Fruit fly (Drosophila melanogaster) whole organism, embryonic: ENCODE measurements around the gene CG4968.

Source experiments
- CG17361 ChIP-seq: fragments of 200-800 bp; sonication (Bioruptor generic); IDR thresholded peaks from 3 replicates; pipeline ENCODE4 v1.3.6; 2022; ENCODE audit warnings: missing biosample characterization, missing genetic modification characterization
- CG5245 ChIP-seq: fragments of 200-800 bp; sonication (Bioruptor generic); optimal IDR thresholded peaks from 3 replicates; lab custom pipeline; 2016; ENCODE audit warnings: missing biosample characterization, missing genetic modification characterization
- Dfd ChIP-seq, 2 experiments: fragments of >200 bp; optimal IDR thresholded peaks; 2 replicates each; lab custom pipeline; 2017; ENCODE audit warnings: missing biosample characterization in 2 of 2, missing genetic modification characterization in 2 of 2
- caup ChIP-seq: fragments of 200-800 bp; sonication (Bioruptor generic); optimal IDR thresholded peaks from 3 replicates; lab custom pipeline; 2017; ENCODE audit warnings: missing biosample characterization, mild to moderate bottlenecking, missing genetic modification characterization, moderate library complexity; ENCODE audit not compliant: severe bottlenecking
- chm ChIP-seq: fragments of 200-800 bp; sonication (Bioruptor generic); IDR thresholded peaks from 2 replicates; pipeline ENCODE4 v1.3.6; 2022; ENCODE audit warnings: missing biosample characterization, missing genetic modification characterization
- cwo ChIP-seq: fragments of 200-800 bp; sonication (Bioruptor generic); optimal IDR thresholded peaks from 3 replicates; lab custom pipeline; 2017; ENCODE audit warnings: missing biosample characterization, missing genetic modification characterization, mild to moderate bottlenecking, moderate library complexity, missing genetic modification reagents

DNA sequence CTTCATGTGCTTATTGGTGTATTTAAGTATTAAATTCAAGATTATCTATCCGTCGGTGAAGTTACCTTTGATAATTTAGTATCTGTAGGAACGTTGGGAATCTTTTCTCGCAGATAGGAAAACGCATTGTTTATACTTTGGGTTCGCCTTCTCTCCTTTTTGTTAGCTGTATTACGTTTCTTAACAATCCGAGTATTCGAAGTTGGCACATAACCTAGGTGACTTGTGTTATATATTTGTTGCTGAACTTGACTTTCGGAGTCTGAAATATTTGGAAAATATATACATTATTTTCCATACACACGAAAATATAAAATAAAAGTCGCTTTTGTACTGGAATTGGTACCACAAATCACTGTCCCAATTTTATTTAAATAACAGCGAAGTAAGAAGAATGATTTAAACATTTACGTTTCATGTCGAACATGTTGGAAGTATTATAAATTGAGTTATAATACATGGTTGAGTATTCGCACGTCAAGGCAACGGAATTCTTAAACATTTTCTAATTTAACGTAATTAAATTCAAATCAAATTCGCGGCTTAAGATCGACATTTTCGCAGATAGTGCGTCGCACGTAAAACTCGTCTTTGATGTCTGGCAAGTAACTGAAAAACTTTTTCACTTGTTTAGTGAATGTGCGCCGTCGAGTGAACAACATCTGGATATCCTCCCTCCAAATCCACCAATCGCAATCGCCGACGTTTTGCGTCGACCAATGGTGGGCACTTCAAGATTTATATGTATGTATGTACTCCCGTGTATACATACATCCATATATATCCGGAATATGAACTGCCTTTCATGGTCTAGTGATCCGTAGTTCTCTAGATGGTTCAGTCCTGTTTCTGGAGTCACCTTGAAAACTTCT, 11.7 kb upstream of the CG4968 start, which contains the start of gene Hand:
- TF ChIP-seq cwo (no peak), chm (GFP tag; lab: Robert Waterston, UW) (no peak), CG17361 (GFP tag; lab: Robert Waterston, UW) (no peak), CG5245 (GFP tag; lab: Kevin White, UChicago) (no peak), caup (GFP tag; lab: Kevin White, UChicago) (no peak), Dfd (GFP tag; optimal IDR thresholded peaks at IDR 0.05; lab: Kevin White, UChicago) (no peak)
